Fruit fly (Drosophila melanogaster): ENCODE results near the gene CG14989.

The CG14989 gene

dm6 chr3L:4070996-4071379 is 16.4 kb upstream of the CG14989 start (continued):
- TF ChIP-seq Vsx1 (GFP tag; optimal IDR thresholded peaks at IDR 0.05) (no peak), CG7839 (tag; optimal IDR thresholded peaks at IDR 0.05) (no peak), tna (GFP tag; IDR thresholded peaks at IDR 0.05; ENCODE audit: partially characterized antibody) (no peak), wor (GFP tag; IDR thresholded peaks at IDR 0.05) (peak; percentile 49; the same call in 1 of the 2 replicates), HmgZ (tag; optimal IDR thresholded peaks at IDR 0.05) (peak; percentile 7), pum (GFP tag; optimal IDR thresholded peaks at IDR 0.05) (no peak), kni (GFP tag; optimal IDR thresholded peaks at IDR 0.05) (no peak), CG33557 (GFP tag; optimal IDR thresholded peaks at IDR 0.05) (no peak), Ptx1 (GFP tag; IDR thresholded peaks at IDR 0.05) (peak; percentile 78), CG8290 (GFP tag; optimal IDR thresholded peaks at IDR 0.05) (no peak), CG8290 (tag; optimal IDR thresholded peaks at IDR 0.05) (peak in 1 of 2 experiments; percentile 95), Hsf (GFP tag; optimal IDR thresholded peaks at IDR 0.05) (peak; percentile 37), E2f1 (GFP tag; IDR thresholded peaks at IDR 0.05) (peak; percentile 81), chif (GFP tag; optimal IDR thresholded peaks at IDR 0.05) (peak in 1 of 2 experiments; percentile 2), CG7928 (GFP tag; optimal IDR thresholded peaks at IDR 0.05) (no peak), cad (GFP tag; optimal IDR thresholded peaks at IDR 0.05) (no peak), gcm2 (GFP tag; optimal IDR thresholded peaks at IDR 0.05) (no peak), Taf1 (GFP tag; IDR thresholded peaks at IDR 0.05) (peak; percentile 54; the same call in 1 of the 2 replicates), C15 (GFP tag; IDR thresholded peaks at IDR 0.05) (no peak), Hr3 (GFP tag; optimal IDR thresholded peaks at IDR 0.05) (no peak), Hmx (GFP tag; optimal IDR thresholded peaks at IDR 0.05) (peak; percentile 6), HLH54F (GFP tag; optimal IDR thresholded peaks at IDR 0.05) (peak; percentile 42), TFAM (GFP tag; optimal IDR thresholded peaks at IDR 0.05) (no peak), nerfin-2 (GFP tag; IDR thresholded peaks at IDR 0.05; ENCODE audit: partially characterized antibody) (no peak), Bdp1 (GFP tag; optimal IDR thresholded peaks at IDR 0.05) (no peak), ERR (GFP tag; optimal IDR thresholded peaks at IDR 0.05) (no peak), ro (GFP tag; IDR thresholded peaks at IDR 0.05) (peak; percentile 28; the same call in 1 of the 2 replicates), CG1233 (GFP tag; optimal IDR thresholded peaks at IDR 0.05) (peak; percentile 15), MESR4 (GFP tag; optimal IDR thresholded peaks at IDR 0.05) (no peak), caup (GFP tag; optimal IDR thresholded peaks at IDR 0.05; ENCODE audit: severe bottlenecking) (peak; percentile 62), tio (GFP tag; optimal IDR thresholded peaks at IDR 0.05) (peak; percentile 23), CG10979 (tag; optimal IDR thresholded peaks at IDR 0.05) (peak; percentile 29), unc-4 (GFP tag; IDR thresholded peaks at IDR 0.05; ENCODE audit: partially characterized antibody) (no peak), HLH4C (GFP tag; IDR thresholded peaks at IDR 0.05; ENCODE audit: partially characterized antibody) (no peak), CG9727 (GFP tag; optimal IDR thresholded peaks at IDR 0.05) (no peak), slou (GFP tag; optimal IDR thresholded peaks at IDR 0.05) (peak; percentile 31), CG11560 (tag; IDR thresholded peaks at IDR 0.05) (no peak), lab (GFP tag; optimal IDR thresholded peaks at IDR 0.05) (peak; percentile 55), Nf-YA (GFP tag; IDR thresholded peaks at IDR 0.05) (0 out of 2 replicates have a peak, but pooled peaks have one; percentile 8), CG12769 (tag; optimal IDR thresholded peaks at IDR 0.05) (peak; percentile 89), Mes4 (GFP tag; optimal IDR thresholded peaks at IDR 0.05) (no peak), klu (GFP tag; IDR thresholded peaks at IDR 0.05) (peak; percentile 38; the same call in 1 of the 2 replicates), unpg (GFP tag; optimal IDR thresholded peaks at IDR 0.05) (peak; percentile 74), trh (GFP tag; optimal IDR thresholded peaks at IDR 0.05) (no peak), corto (GFP tag; optimal IDR thresholded peaks at IDR 0.05) (peak; percentile 85), CG15514 (GFP tag; optimal IDR thresholded peaks at IDR 0.05) (peak; percentile 50), pan (optimal IDR thresholded peaks at IDR 0.05) (no peak), pan (GFP tag; optimal IDR thresholded peaks at IDR 0.05 in 1 of 2, IDR thresholded peaks at IDR 0.05 in 1 of 2) (peak in 1 of 2 experiments; percentile 81), D19A (tag; optimal IDR thresholded peaks at IDR 0.05) (no peak), CG8388 (GFP tag; optimal IDR thresholded peaks at IDR 0.05) (peak; percentile 37), grn (GFP tag; optimal IDR thresholded peaks at IDR 0.05) (no peak)

Measured in whole organism, embryonic.